Worm (Caenorhabditis elegans) whole organism, early embryonic: ENCODE results near the gene F26G5.1.
A peak's percentile ranks its signal among the peaks of the same experiment; 100 is the strongest.

Experiments used
- B0310.2 ChIP-seq: sonication (generic microtip); optimal IDR thresholded peaks from 2 replicates; lab custom pipeline; 2016; ENCODE audit warnings: mild to moderate bottlenecking, missing genetic modification characterization, missing compliant biosample characterization
- F13C5.2 ChIP-seq: sonication (generic microtip); optimal IDR thresholded peaks from 2 replicates; lab custom pipeline; 2017; ENCODE audit warnings: mild to moderate bottlenecking, missing genetic modification characterization, inconsistent platforms, missing compliant biosample characterization
- aly-1 ChIP-seq: sonication (generic microtip); optimal IDR thresholded peaks from 2 replicates; lab custom pipeline; 2016; ENCODE audit warnings: missing genetic modification characterization, missing compliant biosample characterization
- ama-1 ChIP-seq: fragments of 150-350 bp; optimal IDR thresholded peaks from 2 replicates; lab custom pipeline; 2014
- ceh-13 ChIP-seq: fragments of 200-800 bp; sonication (Bioruptor generic); optimal IDR thresholded peaks from 2 replicates; lab custom pipeline; 2018; ENCODE audit warnings: mild to moderate bottlenecking, missing genetic modification characterization, missing compliant biosample characterization
- ceh-36 ChIP-seq: sonication (generic microtip); optimal IDR thresholded peaks from 2 replicates; lab custom pipeline; 2016; ENCODE audit warnings: missing genetic modification characterization, inconsistent platforms, missing compliant biosample characterization
- ets-7 ChIP-seq: sonication (generic microtip); optimal IDR thresholded peaks from 2 replicates; lab custom pipeline; 2016; ENCODE audit warnings: missing genotype, missing genetic modification characterization, missing compliant biosample characterization
- flt-1 ChIP-seq: fragments of 200-800 bp; sonication (Bioruptor generic); IDR thresholded peaks from 2 replicates; pipeline ENCODE4 v1.3.6; 2022; ENCODE audit warnings: missing genetic modification characterization, missing compliant biosample characterization
- hmbx-1 ChIP-seq: sonication (generic microtip); optimal IDR thresholded peaks from 2 replicates; lab custom pipeline; 2016; ENCODE audit warnings: mild to moderate bottlenecking, missing genetic modification characterization, missing compliant biosample characterization
- hmg-4 ChIP-seq: fragments of 200-800 bp; sonication (Bioruptor generic); optimal IDR thresholded peaks from 2 replicates; lab custom pipeline; 2018; ENCODE audit warnings: mild to moderate bottlenecking, missing genetic modification characterization, missing compliant biosample characterization
- hnd-1 ChIP-seq: sonication (generic microtip); optimal IDR thresholded peaks from 2 replicates; lab custom pipeline; 2016; ENCODE audit warnings: missing genetic modification characterization, missing compliant biosample characterization
- pes-1 ChIP-seq: fragments of 200-800 bp; sonication (Bioruptor generic); IDR thresholded peaks from 2 replicates; pipeline ENCODE4 v1.3.6; 2022; ENCODE audit warnings: missing genetic modification reagents, missing genetic modification characterization, missing compliant biosample characterization
- scrt-1 ChIP-seq: fragments of 200-800 bp; sonication (Bioruptor generic); IDR thresholded peaks from 2 replicates; pipeline ENCODE4 v1.3.6; 2022; ENCODE audit warnings: missing genetic modification characterization, missing compliant biosample characterization
- sea-1 ChIP-seq: fragments of 200-800 bp; sonication (Bioruptor generic); conservative IDR thresholded peaks from 2 replicates; pipeline ENCODE4 v1.3.6; 2022; ENCODE audit warnings: missing genetic modification characterization, missing compliant biosample characterization
- tbx-11 ChIP-seq: fragments of 200-800 bp; sonication (Bioruptor generic); IDR thresholded peaks from 2 replicates; pipeline ENCODE4 v1.3.6; 2022; ENCODE audit warnings: missing genetic modification characterization, missing compliant biosample characterization
- tbx-37 ChIP-seq: fragments of 200-800 bp; sonication (Bioruptor generic); conservative IDR thresholded peaks from 2 replicates; pipeline ENCODE4 v1.3.6; 2022; ENCODE audit warnings: missing genetic modification reagents, missing genetic modification characterization, missing compliant biosample characterization
- tra-4 ChIP-seq: sonication (generic microtip); optimal IDR thresholded peaks from 2 replicates; lab custom pipeline; 2017; ENCODE audit warnings: missing genetic modification characterization, missing compliant biosample characterization

F26G5.1 gene

ce11 chrV:5000406-5000805 lies 25.1 kb downstream of the F26G5.1 start, which contains the start of gene ugt-7:
Gene ugt-7 (minus strand): TSS chrV:5000566.
- no peak for TF ChIP-seq hmbx-1 (tag; lab: Kevin White, UChicago)
- no peak for TF ChIP-seq hnd-1
- no peak for TF ChIP-seq F13C5.2 (tag; lab: Kevin White, UChicago)
- TF ChIP-seq tra-4 (tag; lab: Kevin White, UChicago): no peak

ce11 chrV:5001386-5001785 lies 26.1 kb downstream of the F26G5.1 start, which contains the start of gene srr-8:
Gene srr-8 (plus strand): TSS chrV:5001686.
- TF ChIP-seq flt-1 (GFP tag; lab: Robert Waterston, UW) (no peak), ceh-36 (no peak), scrt-1 (GFP tag; lab: Robert Waterston, UW) (no peak), B0310.2 (tag; lab: Kevin White, UChicago) (no peak), pes-1 (no peak), tra-4 (tag; lab: Kevin White, UChicago) (no peak)

DNA sequence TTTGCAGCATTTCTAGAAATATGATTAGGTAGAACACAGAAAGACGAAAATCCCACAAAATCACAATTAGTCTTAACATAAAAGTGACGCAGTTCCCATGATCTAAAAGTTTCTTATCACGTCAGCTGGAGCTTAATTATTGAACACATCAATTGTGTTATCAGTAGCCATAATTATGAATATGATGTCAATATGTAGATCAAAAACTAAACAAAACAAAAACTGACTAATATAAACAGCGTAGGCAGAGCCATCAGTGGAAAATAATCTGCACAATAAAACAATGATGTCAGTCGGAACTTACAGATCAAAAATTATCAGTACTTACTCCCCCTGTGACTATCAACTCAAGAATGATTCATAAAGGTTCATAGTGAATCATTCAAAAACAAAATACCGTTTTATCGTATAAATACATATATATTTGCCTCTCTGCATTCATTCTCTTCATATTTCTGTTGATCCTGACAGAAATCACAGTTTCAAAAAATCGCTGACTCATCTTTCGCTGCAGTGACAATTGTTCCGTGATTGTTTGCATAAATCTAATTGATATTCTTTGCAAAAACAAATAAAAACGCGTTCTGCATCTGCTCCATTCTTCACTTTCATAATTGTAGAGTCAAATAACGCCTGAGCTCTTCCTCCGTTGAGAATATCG lies 37.0 kb downstream of the F26G5.1 start, which contains the start of gene srr-6:
srr-6 (plus strand) TSS at position 611 of the 661 bp plus-strand sequence.
- TF ChIP-seq sea-1: no peak
- TF ChIP-seq hnd-1: no peak
- TF ChIP-seq ceh-13 (GFP tag; lab: Kevin White, UChicago): no peak
- no peak for TF ChIP-seq aly-1 (tag; lab: Kevin White, UChicago)
- TF ChIP-seq ama-1 (lab: Kevin White, UChicago): no peak

ce11 chrV:5016728-5017127 lies 41.5 kb downstream of the F26G5.1 start:
- TF ChIP-seq hnd-1 (no peak), B0310.2 (tag; lab: Kevin White, UChicago) (no peak), scrt-1 (GFP tag; lab: Robert Waterston, UW) (no peak)

DNA sequence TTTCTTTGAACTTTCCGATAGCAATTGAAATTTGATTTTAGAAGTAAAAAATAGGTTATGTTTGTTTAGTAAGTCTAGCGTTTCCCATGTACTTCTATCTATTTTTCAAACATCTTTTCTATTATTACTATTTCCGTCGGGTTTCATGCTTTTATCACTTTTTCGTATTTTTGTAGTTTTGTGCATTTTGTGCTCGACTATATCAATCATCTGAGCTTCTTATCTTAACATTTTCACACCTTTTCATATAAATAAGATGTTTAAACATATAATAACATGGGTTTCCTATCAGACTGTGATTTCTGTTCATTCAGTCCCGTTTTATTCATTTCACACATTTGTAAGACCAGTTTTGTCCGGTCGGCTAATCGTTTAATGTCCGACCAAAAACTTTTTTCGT lies 42.8 kb downstream of the F26G5.1 start:
- no peak for TF ChIP-seq ama-1 (lab: Kevin White, UChicago)

- no peak for TF ChIP-seq tbx-11 (GFP tag; lab: Robert Waterston, UW)
- TF ChIP-seq scrt-1 (GFP tag; lab: Robert Waterston, UW): no peak
- no peak for TF ChIP-seq aly-1 (tag; lab: Kevin White, UChicago)
- TF ChIP-seq ets-7 (tag; lab: Kevin White, UChicago): no peak
- TF ChIP-seq ama-1 (lab: Kevin White, UChicago): no peak
- no peak for TF ChIP-seq hmg-4 (GFP tag; lab: Kevin White, UChicago)
- no peak for TF ChIP-seq hmbx-1 (tag; lab: Kevin White, UChicago)
- TF ChIP-seq ceh-36: no peak
- TF ChIP-seq B0310.2 (tag; lab: Kevin White, UChicago): no peak
- TF ChIP-seq hnd-1: no peak
- no peak for TF ChIP-seq pes-1
- TF ChIP-seq sea-1: no peak
- TF ChIP-seq flt-1 (GFP tag; lab: Robert Waterston, UW): no peak
- no peak for TF ChIP-seq ceh-13 (GFP tag; lab: Kevin White, UChicago)
- no peak for TF ChIP-seq tbx-37 (GFP tag; lab: Robert Waterston, UW)
- no peak for TF ChIP-seq F13C5.2 (tag; lab: Kevin White, UChicago)
- TF ChIP-seq tra-4 (tag; lab: Kevin White, UChicago): no peak
Observed at ce11 chrV:5018810-5019274, 43.6 kb downstream of the F26G5.1 start, which contains the start of gene srr-4. Gene srr-4 (plus strand): TSS chrV:5019224.

- TF ChIP-seq hmbx-1 (tag; lab: Kevin White, UChicago) (no peak), tra-4 (tag; lab: Kevin White, UChicago) (no peak), hmg-4 (GFP tag; lab: Kevin White, UChicago) (peak; percentile 37), ama-1 (lab: Kevin White, UChicago) (no peak), aly-1 (tag; lab: Kevin White, UChicago) (no peak)
Observed at ce11 chrV:5023355-5023754, 48.1 kb downstream of the F26G5.1 start.

DNA sequence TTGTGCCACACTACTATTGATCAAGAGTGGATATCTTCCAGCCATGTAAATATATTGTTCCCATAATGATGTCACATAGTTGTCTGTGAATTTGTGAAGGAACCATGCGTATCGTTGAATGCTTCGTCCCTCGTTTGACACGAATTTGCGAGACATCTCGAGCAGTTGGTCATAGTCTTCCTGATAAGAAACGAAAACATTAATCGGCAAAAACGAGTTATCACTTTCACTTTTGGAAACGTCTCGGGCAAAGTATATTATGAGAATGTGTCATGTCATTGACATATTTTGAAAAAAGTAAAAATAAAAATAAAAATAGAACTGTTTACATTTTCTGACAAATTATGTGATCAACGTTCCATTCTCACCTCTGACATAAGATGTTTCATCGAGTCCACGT lies 51.2 kb downstream of the F26G5.1 start:
- TF ChIP-seq F13C5.2 (tag; lab: Kevin White, UChicago) (no peak), pes-1 (no peak), flt-1 (GFP tag; lab: Robert Waterston, UW) (no peak)
